Worm (Caenorhabditis elegans) whole organism, L4/young adult: Measurements from ENCODE around the gene clec-47.

Experiments
- W03F9.2 ChIP-seq: fragments of 150-350 bp; optimal IDR thresholded peaks from 2 replicates; lab custom pipeline; 2014; ENCODE audit warnings: missing biosample characterization, missing genetic modification characterization
- dao-5 ChIP-seq: sonication (generic microtip); optimal IDR thresholded peaks from 2 replicates; lab custom pipeline; 2016; ENCODE audit warnings: missing genotype, missing genetic modification characterization, moderate library complexity, missing compliant biosample characterization
- him-1 ChIP-seq: sonication (generic microtip); optimal IDR thresholded peaks from 2 replicates; lab custom pipeline; 2016; ENCODE audit warnings: missing genotype, missing genetic modification reagents, missing genetic modification characterization, missing compliant biosample characterization

DNA sequence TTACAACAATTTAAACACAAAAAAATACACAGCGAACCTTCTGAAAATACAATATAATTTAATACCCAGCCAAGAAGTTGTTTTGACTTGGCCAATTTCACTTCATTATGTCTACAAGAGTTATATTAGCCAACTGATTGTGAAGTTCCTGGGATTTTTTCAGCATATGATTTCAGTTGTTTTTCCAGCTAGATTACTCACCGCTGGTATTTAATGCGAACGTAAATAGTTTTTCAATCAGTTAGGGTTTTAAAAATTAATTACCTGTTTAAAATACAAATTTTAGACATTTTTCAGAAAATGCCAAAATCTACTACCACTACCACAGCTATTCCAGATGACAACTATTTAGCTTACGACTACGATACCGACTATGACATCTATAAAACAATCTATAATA lies 50.1 kb downstream of the clec-47 start, which contains the start of gene srw-14:
- TF ChIP-seq him-1 (tag; lab: Kevin White, UChicago) (no peak), dao-5 (no peak), W03F9.2 (tag; lab: Kevin White, UChicago) (no peak)
